Worm (Caenorhabditis elegans) whole organism, L4 larva: ENCODE measurements around the gene srh-75.

Source experiments
- D1046.2 ChIP-seq: fragments of 200-800 bp; sonication (Bioruptor generic); IDR thresholded peaks from 2 replicates; pipeline ENCODE4 v1.3.6; 2022; ENCODE audit warnings: missing genetic modification characterization, missing compliant biosample characterization
- F44E2.7 ChIP-seq: fragments of 200-800 bp; sonication (Bioruptor generic); IDR thresholded peaks from 2 replicates; pipeline ENCODE4 v2.1.2; 2022; ENCODE audit warnings: missing genetic modification characterization, missing compliant biosample characterization
- R02D3.7 ChIP-seq: fragments of 150-350 bp; sonication (generic microtip); optimal IDR thresholded peaks from 3 replicates; lab custom pipeline; 2014; ENCODE audit warnings: missing biosample characterization, missing genetic modification characterization
- Y75B8A.6 ChIP-seq: fragments of 200-800 bp; sonication (Bioruptor generic); IDR thresholded peaks from 2 replicates; pipeline ENCODE4 v1.3.6; 2022; ENCODE audit warnings: missing genetic modification reagents, missing genetic modification characterization, missing compliant biosample characterization
- ZK546.5 ChIP-seq, 2 experiments: sonication (generic microtip); optimal IDR thresholded peaks; 2 replicates each; lab custom pipeline; 2017; ENCODE audit warnings: missing biosample characterization in 2 of 2, missing genetic modification characterization in 2 of 2
- aha-1 ChIP-seq: fragments of 150-350 bp; peaks from one replicate; lab custom pipeline; 2014; ENCODE audit warnings: missing biosample characterization, missing genetic modification characterization
- ama-1 ChIP-seq: fragments of 150-350 bp; optimal IDR thresholded peaks from 2 replicates; lab custom pipeline; 2014; ENCODE audit warnings: inconsistent platforms, mixed read lengths
- arid-1 ChIP-seq: fragments of 200-800 bp; sonication (Bioruptor generic); conservative IDR thresholded peaks from 2 replicates; pipeline ENCODE4 v1.3.6; 2022; ENCODE audit warnings: missing genetic modification reagents, missing genetic modification characterization, missing compliant biosample characterization
- ceh-28 ChIP-seq: fragments of 150-350 bp; optimal IDR thresholded peaks from 2 replicates; lab custom pipeline; 2014; ENCODE audit warnings: missing biosample characterization, missing genetic modification reagents, missing genetic modification characterization
- ceh-44 ChIP-seq: fragments of 200-800 bp; sonication (Bioruptor generic); IDR thresholded peaks from 2 replicates; pipeline ENCODE4 v1.3.6; 2022; ENCODE audit warnings: missing genetic modification reagents, missing genetic modification characterization, missing compliant biosample characterization
- ceh-82 ChIP-seq: sonication (generic microtip); optimal IDR thresholded peaks from 2 replicates; lab custom pipeline; 2017; ENCODE audit warnings: missing biosample characterization, missing genetic modification characterization
- ces-1 ChIP-seq: fragments of 150-350 bp; sonication (generic microtip); optimal IDR thresholded peaks from 4 replicates; lab custom pipeline; 2014; ENCODE audit warnings: missing biosample characterization, missing genetic modification reagents, missing genetic modification characterization
- cey-2 ChIP-seq: sonication (generic microtip); optimal IDR thresholded peaks from 3 replicates; lab custom pipeline; 2017; ENCODE audit warnings: missing genetic modification characterization, mild to moderate bottlenecking, missing compliant biosample characterization, antibody characterized with exemption, borderline replicate concordance; ENCODE audit not compliant: insufficient read depth
- ctbp-1 ChIP-seq: fragments of 200-800 bp; sonication (Bioruptor generic); IDR thresholded peaks from 2 replicates; pipeline ENCODE4 v1.3.6; 2022; ENCODE audit warnings: missing genetic modification reagents, missing genetic modification characterization, missing compliant biosample characterization
- daf-12 ChIP-seq: fragments of 150-350 bp; optimal IDR thresholded peaks from 2 replicates; lab custom pipeline; 2014; ENCODE audit warnings: missing biosample characterization, missing genetic modification reagents, missing genetic modification characterization
- dmd-6 ChIP-seq: fragments of 200-800 bp; sonication (Bioruptor generic); IDR thresholded peaks from 2 replicates; pipeline ENCODE4 v1.3.6; 2022; ENCODE audit warnings: missing genetic modification reagents, missing genetic modification characterization, missing compliant biosample characterization
- dmd-8 ChIP-seq: fragments of 200-800 bp; sonication (Bioruptor generic); IDR thresholded peaks from 2 replicates; pipeline ENCODE4 v1.3.6; 2022; ENCODE audit warnings: missing genetic modification characterization, missing compliant biosample characterization
- dmd-9 ChIP-seq: fragments of 200-800 bp; sonication (Bioruptor generic); IDR thresholded peaks from 2 replicates; pipeline ENCODE4 v1.3.6; 2022; ENCODE audit warnings: missing genetic modification reagents, missing genetic modification characterization, missing compliant biosample characterization
- dpl-1 ChIP-seq: fragments of 150-350 bp; optimal IDR thresholded peaks from 2 replicates; lab custom pipeline; 2014; ENCODE audit warnings: missing biosample characterization, missing genetic modification reagents, missing genetic modification characterization
- fkh-10 ChIP-seq: fragments of 150-350 bp; optimal IDR thresholded peaks from 2 replicates; lab custom pipeline; 2014; ENCODE audit warnings: missing biosample characterization, missing genetic modification reagents, missing genetic modification characterization
- gei-8 ChIP-seq: fragments of 200-800 bp; sonication (Bioruptor generic); optimal IDR thresholded peaks from 2 replicates; lab custom pipeline; 2018; ENCODE audit warnings: mild to moderate bottlenecking, missing genetic modification characterization, missing compliant biosample characterization
- hif-1 ChIP-seq, 2 experiments: sonication (generic microtip); optimal IDR thresholded peaks; 2 replicates each; lab custom pipeline; 2016 to 2017; ENCODE audit warnings: missing compliant biosample characterization in 2 of 2, missing genetic modification characterization in 2 of 2, missing genetic modification reagents in 2 of 2, missing genotype in 2 of 2, mild to moderate bottlenecking in 1 of 2
- hlh-11 ChIP-seq: fragments of 200-800 bp; sonication (Bioruptor generic); optimal IDR thresholded peaks from 2 replicates; lab custom pipeline; 2018; ENCODE audit warnings: mild to moderate bottlenecking, missing genetic modification characterization, missing compliant biosample characterization
- hmg-1.1 ChIP-seq: fragments of 200-800 bp; sonication (Bioruptor generic); IDR thresholded peaks from 2 replicates; pipeline ENCODE4 v1.3.6; 2022; ENCODE audit warnings: missing genetic modification reagents, missing genetic modification characterization, missing compliant biosample characterization
- lim-7 ChIP-seq: fragments of 200-800 bp; sonication (Bioruptor generic); IDR thresholded peaks from 2 replicates; pipeline ENCODE4 v1.3.6; 2022; ENCODE audit warnings: missing genetic modification characterization, missing compliant biosample characterization
- lin-1 ChIP-seq: fragments of 200-800 bp; sonication (Bioruptor generic); IDR thresholded peaks from 2 replicates; pipeline ENCODE4 v1.3.6; 2022; ENCODE audit warnings: missing genetic modification reagents, missing genetic modification characterization, missing compliant biosample characterization
- lin-13 ChIP-seq: fragments of 150-350 bp; optimal IDR thresholded peaks from 2 replicates; lab custom pipeline; 2014; ENCODE audit warnings: missing biosample characterization, missing genetic modification reagents, missing genetic modification characterization
- lin-15B ChIP-seq: fragments of 150-350 bp; sonication (generic microtip); optimal IDR thresholded peaks from 3 replicates; lab custom pipeline; 2014; ENCODE audit warnings: missing biosample characterization, missing genetic modification characterization
- lin-29 ChIP-seq: fragments of 200-800 bp; sonication (Bioruptor generic); IDR thresholded peaks from 2 replicates; pipeline ENCODE4 v1.3.6; 2022; ENCODE audit warnings: missing genetic modification reagents, missing genetic modification characterization, missing compliant biosample characterization
- lsy-2 ChIP-seq, 2 experiments: fragments of 150-350 bp in 1 of 2; sonication (generic microtip) in 1 of 2; optimal IDR thresholded peaks; 2 replicates each; lab custom pipeline; 2014 to 2017; ENCODE audit warnings: missing biosample characterization in 2 of 2, missing genetic modification characterization in 2 of 2
- madf-9 ChIP-seq: fragments of 200-800 bp; sonication (Bioruptor generic); conservative IDR thresholded peaks from 2 replicates; pipeline ENCODE4 v1.3.6; 2022; ENCODE audit warnings: missing genetic modification reagents, missing genetic modification characterization, missing compliant biosample characterization
- mes-2 ChIP-seq: sonication (generic microtip); optimal IDR thresholded peaks from 2 replicates; lab custom pipeline; 2016; ENCODE audit warnings: missing genotype, mild to moderate bottlenecking, missing genetic modification characterization, missing compliant biosample characterization; ENCODE audit not compliant: poor library complexity, severe bottlenecking
- mxl-2 ChIP-seq: fragments of 200-800 bp; sonication (Bioruptor generic); conservative IDR thresholded peaks from 2 replicates; pipeline ENCODE4 v1.3.6; 2022; ENCODE audit warnings: missing genetic modification reagents, missing genetic modification characterization, missing compliant biosample characterization
- nhr-10 ChIP-seq: fragments of 150-350 bp; optimal IDR thresholded peaks from 2 replicates; lab custom pipeline; 2014; ENCODE audit warnings: missing biosample characterization, missing genetic modification characterization
- nhr-11 ChIP-seq: fragments of 150-350 bp; optimal IDR thresholded peaks from 2 replicates; lab custom pipeline; 2014; ENCODE audit warnings: missing biosample characterization, missing genetic modification characterization
- nhr-111 ChIP-seq: fragments of 200-800 bp; sonication (Bioruptor generic); optimal IDR thresholded peaks from 2 replicates; lab custom pipeline; 2018; ENCODE audit warnings: mild to moderate bottlenecking, missing genetic modification characterization, missing compliant biosample characterization
- nhr-237 ChIP-seq: sonication (generic microtip); optimal IDR thresholded peaks from 2 replicates; lab custom pipeline; 2017; ENCODE audit warnings: missing biosample characterization, missing genetic modification characterization
- nhr-41 ChIP-seq: fragments of 200-800 bp; sonication (Bioruptor generic); IDR thresholded peaks from 2 replicates; pipeline ENCODE4 v1.3.6; 2022; ENCODE audit warnings: missing genetic modification reagents, missing genetic modification characterization, missing compliant biosample characterization
- nhr-42 ChIP-seq: fragments of 200-800 bp; sonication (Bioruptor generic); IDR thresholded peaks from 2 replicates; pipeline ENCODE4 v1.3.6; 2022; ENCODE audit warnings: missing genetic modification characterization, missing compliant biosample characterization
- nhr-48 ChIP-seq: sonication (generic microtip); optimal IDR thresholded peaks from 2 replicates; lab custom pipeline; 2016; ENCODE audit warnings: mild to moderate bottlenecking, missing genetic modification characterization, missing compliant biosample characterization
- nhr-76 ChIP-seq: fragments of 150-350 bp; optimal IDR thresholded peaks from 2 replicates; lab custom pipeline; 2014; ENCODE audit warnings: missing biosample characterization, missing genetic modification characterization
- pha-4 ChIP-seq, 2 experiments: fragments of 150-350 bp in 1 of 2; fragments of 200-800 bp in 1 of 2; sonication (Bioruptor generic) in 1 of 2; IDR thresholded peaks in 1 of 2; optimal IDR thresholded peaks in 1 of 2; 2 replicates each; pipeline versions ENCODE4 v1.3.6 to Lab custom; 2014 to 2022; ENCODE audit warnings: missing genetic modification characterization in 2 of 2, missing genetic modification reagents in 2 of 2, missing biosample characterization in 1 of 2, missing compliant biosample characterization in 1 of 2
- php-3 ChIP-seq: fragments of 200-800 bp; sonication (Bioruptor generic); IDR thresholded peaks from 2 replicates; pipeline ENCODE4 v1.3.6; 2022; ENCODE audit warnings: missing genetic modification reagents, missing genetic modification characterization, missing compliant biosample characterization
- pqm-1 ChIP-seq: sonication (generic microtip); optimal IDR thresholded peaks from 2 replicates; lab custom pipeline; 2017; ENCODE audit warnings: missing biosample characterization, missing genetic modification characterization
- rbr-2 ChIP-seq: sonication (generic microtip); optimal IDR thresholded peaks from 2 replicates; lab custom pipeline; 2016; ENCODE audit warnings: missing genotype, missing genetic modification characterization, missing compliant biosample characterization
- spr-3 ChIP-seq: fragments of 200-800 bp; sonication (Bioruptor generic); optimal IDR thresholded peaks from 2 replicates; lab custom pipeline; 2018; ENCODE audit warnings: mild to moderate bottlenecking, missing genetic modification characterization, missing compliant biosample characterization
- unc-130 ChIP-seq: sonication (generic microtip); optimal IDR thresholded peaks from 2 replicates; lab custom pipeline; 2016; ENCODE audit warnings: missing genetic modification reagents, missing genetic modification characterization, missing compliant biosample characterization
- unc-62 ChIP-seq, 3 experiments: fragments of 150-350 bp in 1 of 3; sonication (generic microtip); optimal IDR thresholded peaks in 2 of 3; peaks in 1 of 3; 1 replicate in 1 of 3; 2 replicates in 2 of 3; lab custom pipeline; 2014 to 2017; ENCODE audit warnings: missing biosample characterization in 3 of 3, missing genetic modification characterization in 3 of 3, missing genetic modification reagents in 3 of 3, missing genotype in 1 of 3
- vab-7 ChIP-seq: fragments of 200-800 bp; sonication (Bioruptor generic); IDR thresholded peaks from 2 replicates; pipeline ENCODE4 v1.3.6; 2022; ENCODE audit warnings: missing genetic modification reagents, missing genetic modification characterization, missing compliant biosample characterization
- zfp-3 ChIP-seq: fragments of 200-800 bp; sonication (Bioruptor generic); conservative IDR thresholded peaks from 2 replicates; pipeline ENCODE4 v1.3.6; 2022; ENCODE audit warnings: missing genetic modification reagents, missing genetic modification characterization, missing compliant biosample characterization

The srh-75 gene

ce11 chrV:11029309-11029708, 27.6 kb downstream of the srh-75 start (continued):
- TF ChIP-seq nhr-76 (no peak), lin-1 (GFP tag; lab: Robert Waterston, UW) (no peak), pha-4 (GFP tag; IDR thresholded peaks at IDR 0.05; lab: Robert Waterston, UW) (no peak), pha-4 (tag; optimal IDR thresholded peaks at IDR 0.05; lab: Kevin White, UChicago) (no peak), ceh-44 (no peak), nhr-11 (no peak), spr-3 (GFP tag; lab: Kevin White, UChicago) (no peak), arid-1 (GFP tag; lab: Robert Waterston, UW) (no peak), nhr-42 (GFP tag; lab: Robert Waterston, UW) (no peak), hif-1 (tag; optimal IDR thresholded peaks at IDR 0.05; lab: Kevin White, UChicago) (peak in 1 of 2 experiments; percentile 82), cey-2 (tag; lab: Kevin White, UChicago) (no peak), ama-1 (lab: Kevin White, UChicago) (no peak), nhr-10 (tag; lab: Kevin White, UChicago) (no peak), pqm-1 (tag; lab: Kevin White, UChicago) (no peak), dmd-6 (GFP tag; lab: Robert Waterston, UW) (no peak; the same call in 1 of the 2 replicates), dmd-9 (GFP tag; lab: Robert Waterston, UW) (peak; percentile 69), zfp-3 (GFP tag; lab: Robert Waterston, UW) (0 out of 2 replicates have a peak, but pooled peaks have one; percentile 49), rbr-2 (tag; lab: Kevin White, UChicago) (peak; percentile 39), vab-7 (GFP tag; lab: Robert Waterston, UW) (no peak), nhr-48 (tag; lab: Kevin White, UChicago) (no peak), lin-29 (GFP tag; lab: Robert Waterston, UW) (no peak), unc-62 (GFP tag; optimal IDR thresholded peaks at IDR 0.05 in 1 of 2; lab: Kevin White, UChicago) (no peak), unc-62 (tag; optimal IDR thresholded peaks at IDR 0.05; lab: Kevin White, UChicago) (no peak), nhr-111 (GFP tag; lab: Kevin White, UChicago) (no peak), lsy-2 (tag; optimal IDR thresholded peaks at IDR 0.05; lab: Kevin White, UChicago) (peak in 1 of 2 experiments; percentile 70), madf-9 (GFP tag; lab: Robert Waterston, UW) (0 out of 2 replicates have a peak, but pooled peaks have one; percentile 17), lin-13 (no peak), lim-7 (no peak), dmd-8 (GFP tag; lab: Robert Waterston, UW) (no peak), unc-130 (GFP tag; lab: Kevin White, UChicago) (peak; percentile 88), dpl-1 (GFP tag; lab: Kevin White, UChicago) (peak; percentile 95), nhr-41 (no peak), gei-8 (no peak), fkh-10 (GFP tag; lab: Kevin White, UChicago) (no peak), mxl-2 (GFP tag; lab: Robert Waterston, UW) (no peak), ceh-28 (tag; lab: Kevin White, UChicago) (no peak), daf-12 (no peak), ctbp-1 (GFP tag; lab: Robert Waterston, UW) (no peak), php-3 (GFP tag; lab: Robert Waterston, UW) (no peak), Y75B8A.6 (GFP tag; lab: Robert Waterston, UW) (no peak), hlh-11 (tag; lab: Kevin White, UChicago) (peak; percentile 2), ZK546.5 (tag; optimal IDR thresholded peaks at IDR 0.05; lab: Kevin White, UChicago) (no peak), aha-1 (tag; lab: Kevin White, UChicago) (no peak), ceh-82 (tag; lab: Kevin White, UChicago) (no peak), F44E2.7 (GFP tag; lab: Robert Waterston, UW) (no peak), nhr-237 (no peak), D1046.2 (GFP tag; lab: Robert Waterston, UW) (no peak), hmg-1.1 (no peak), lin-15B (tag; lab: Kevin White, UChicago) (no peak), ces-1 (GFP tag; lab: Kevin White, UChicago) (no peak), R02D3.7 (no peak), mes-2 (peak; percentile 97)
